Fruit fly (Drosophila melanogaster): ENCODE measurements around the gene CG12017.

The CG12017 gene

dm6 chr3L:3261642-3262041 is 18.4 kb upstream of the CG12017 start:
- no peak for TF ChIP-seq CG12768 (GFP tag; optimal IDR thresholded peaks at IDR 0.05)
- TF ChIP-seq cnc (optimal IDR thresholded peaks at IDR 0.05) = no peak
- TF ChIP-seq Clk (GFP tag; optimal IDR thresholded peaks at IDR 0.05) = no peak
- no peak for TF ChIP-seq tj (GFP tag; optimal IDR thresholded peaks at IDR 0.05)
- no peak for TF ChIP-seq CG14711 (tag; optimal IDR thresholded peaks at IDR 0.05)
- TF ChIP-seq CG7101 (tag; optimal IDR thresholded peaks at IDR 0.05) = no peak
- TF ChIP-seq CG7045 (GFP tag; optimal IDR thresholded peaks at IDR 0.05) = no peak
- TF ChIP-seq CG5204 (GFP tag; optimal IDR thresholded peaks at IDR 0.05) = no peak
- TF ChIP-seq CG33017 (tag; optimal IDR thresholded peaks at IDR 0.05) = no peak
- TF ChIP-seq toe (GFP tag; optimal IDR thresholded peaks at IDR 0.05) = no peak
- TF ChIP-seq Mnt (GFP tag; optimal IDR thresholded peaks at IDR 0.05) = no peak
- no peak for TF ChIP-seq CG11617 (GFP tag; optimal IDR thresholded peaks at IDR 0.05)
- no peak for TF ChIP-seq Hr96 (GFP tag; optimal IDR thresholded peaks at IDR 0.05)
- no peak for TF ChIP-seq Crg-1 (GFP tag; optimal IDR thresholded peaks at IDR 0.05)
- TF ChIP-seq pad (GFP tag; optimal IDR thresholded peaks at IDR 0.05) = no peak
- TF ChIP-seq bab1 (GFP tag; optimal IDR thresholded peaks at IDR 0.05) = no peak
- no peak for TF ChIP-seq CG1620 (GFP tag; optimal IDR thresholded peaks at IDR 0.05)
- no peak for TF ChIP-seq kay (GFP tag; ENCODE audit: borderline replicate concordance)
- TF ChIP-seq cic (GFP tag; optimal IDR thresholded peaks at IDR 0.05) = no peak
- TF ChIP-seq ovo (GFP tag; optimal IDR thresholded peaks at IDR 0.05) = no peak

DNA sequence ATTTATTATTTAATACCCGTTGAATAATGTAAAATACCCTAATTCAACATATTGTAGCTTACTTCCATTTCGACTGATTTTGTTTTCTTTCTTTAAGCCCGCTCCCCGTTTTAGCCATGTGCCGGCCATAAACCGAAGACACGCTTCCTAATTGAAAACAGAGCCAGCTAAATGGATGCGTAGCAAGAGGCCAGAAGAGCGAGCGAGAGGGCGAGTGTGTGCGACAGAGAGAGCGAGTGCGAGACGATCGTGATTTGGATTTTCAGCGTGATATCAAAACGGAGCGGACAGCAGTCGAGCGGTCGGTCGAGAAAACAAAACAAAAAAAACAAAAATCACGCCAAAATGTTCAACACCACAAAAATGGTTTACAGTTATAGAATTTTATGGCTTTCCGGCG is 13.7 kb upstream of the CG12017 start:
- TF ChIP-seq CG12768 (GFP tag; optimal IDR thresholded peaks at IDR 0.05) = no peak

- TF ChIP-seq CG14711 (tag; optimal IDR thresholded peaks at IDR 0.05) (no peak), bab1 (GFP tag; optimal IDR thresholded peaks at IDR 0.05) (no peak), cnc (optimal IDR thresholded peaks at IDR 0.05) (no peak), kay (GFP tag; ENCODE audit: borderline replicate concordance) (no peak), ovo (GFP tag; optimal IDR thresholded peaks at IDR 0.05) (no peak), cic (GFP tag; optimal IDR thresholded peaks at IDR 0.05) (no peak), CG1620 (GFP tag; optimal IDR thresholded peaks at IDR 0.05) (no peak), CG7045 (GFP tag; optimal IDR thresholded peaks at IDR 0.05) (no peak)
These were observed 11.9 kb upstream of the CG12017 start, which contains the start of gene CG34265 for dm6 chr3L:3268161-3268560. Gene CG34265, plus strand, starts transcription at chr3L:3268461.

dm6 chr3L:3270736-3271135 is 9.3 kb upstream of the CG12017 start, which contains the start of gene CG14960:
Gene CG14960, plus strand, starts transcription at chr3L:3271036.
- TF ChIP-seq CG5204 (GFP tag; optimal IDR thresholded peaks at IDR 0.05) (no peak), CG7045 (GFP tag; optimal IDR thresholded peaks at IDR 0.05) (no peak), cnc (optimal IDR thresholded peaks at IDR 0.05) (no peak), Crg-1 (GFP tag; optimal IDR thresholded peaks at IDR 0.05) (no peak), cic (GFP tag; optimal IDR thresholded peaks at IDR 0.05) (no peak), CG14711 (tag; optimal IDR thresholded peaks at IDR 0.05) (no peak), Hr96 (GFP tag; optimal IDR thresholded peaks at IDR 0.05) (no peak), kay (GFP tag; ENCODE audit: borderline replicate concordance) (no peak), CG11617 (GFP tag; optimal IDR thresholded peaks at IDR 0.05) (no peak), CG12768 (GFP tag; optimal IDR thresholded peaks at IDR 0.05) (no peak), Clk (GFP tag; optimal IDR thresholded peaks at IDR 0.05) (no peak), CG33017 (tag; optimal IDR thresholded peaks at IDR 0.05) (no peak), toe (GFP tag; optimal IDR thresholded peaks at IDR 0.05) (no peak), tj (GFP tag; optimal IDR thresholded peaks at IDR 0.05) (no peak), pad (GFP tag; optimal IDR thresholded peaks at IDR 0.05) (no peak)

dm6 chr3L:3274463-3275177 is 5.4 kb upstream of the CG12017 start:
- no peak for TF ChIP-seq Hr96 (GFP tag; optimal IDR thresholded peaks at IDR 0.05)
- no peak for TF ChIP-seq ovo (GFP tag; optimal IDR thresholded peaks at IDR 0.05)
- TF ChIP-seq CG12768 (GFP tag; optimal IDR thresholded peaks at IDR 0.05) = no peak
- TF ChIP-seq CG33017 (tag; optimal IDR thresholded peaks at IDR 0.05) = no peak
- TF ChIP-seq cnc (optimal IDR thresholded peaks at IDR 0.05) = no peak
- no peak for TF ChIP-seq CG14711 (tag; optimal IDR thresholded peaks at IDR 0.05)
- TF ChIP-seq Mnt (GFP tag; optimal IDR thresholded peaks at IDR 0.05) = no peak
- no peak for TF ChIP-seq pad (GFP tag; optimal IDR thresholded peaks at IDR 0.05)
- TF ChIP-seq CG5204 (GFP tag; optimal IDR thresholded peaks at IDR 0.05) = no peak

DNA sequence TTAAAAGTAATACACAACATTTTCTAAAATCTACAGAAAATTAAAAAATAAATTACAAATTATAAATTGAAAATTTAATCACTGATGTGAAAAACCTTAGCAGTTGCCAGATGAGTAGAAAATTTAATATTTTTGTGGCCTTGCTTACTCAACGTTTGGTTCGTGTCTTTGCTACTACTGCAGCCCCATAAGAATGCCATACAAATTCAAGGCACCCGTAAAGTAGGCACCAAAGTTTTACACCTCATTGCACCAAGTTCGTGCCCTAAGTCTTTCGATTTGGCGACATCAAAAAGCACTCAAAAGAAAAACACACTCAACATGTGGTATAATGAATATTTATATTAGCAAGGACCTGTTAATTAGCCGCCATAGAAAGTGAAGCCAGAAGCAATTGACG is 3.1 kb upstream of the CG12017 start:
- TF ChIP-seq bab1 (GFP tag; optimal IDR thresholded peaks at IDR 0.05) = no peak
- no peak for TF ChIP-seq Mnt (GFP tag; optimal IDR thresholded peaks at IDR 0.05)
- no peak for TF ChIP-seq pad (GFP tag; optimal IDR thresholded peaks at IDR 0.05)
- no peak for TF ChIP-seq kay (GFP tag; ENCODE audit: borderline replicate concordance)
- TF ChIP-seq CG7045 (GFP tag; optimal IDR thresholded peaks at IDR 0.05) = no peak
- TF ChIP-seq ovo (GFP tag; optimal IDR thresholded peaks at IDR 0.05) = no peak
- TF ChIP-seq Hr96 (GFP tag; optimal IDR thresholded peaks at IDR 0.05) = no peak
- TF ChIP-seq CG33017 (tag; optimal IDR thresholded peaks at IDR 0.05) = no peak
- TF ChIP-seq Clk (GFP tag; optimal IDR thresholded peaks at IDR 0.05) = no peak
- no peak for TF ChIP-seq CG11617 (GFP tag; optimal IDR thresholded peaks at IDR 0.05)
- no peak for TF ChIP-seq CG12768 (GFP tag; optimal IDR thresholded peaks at IDR 0.05)
- no peak for TF ChIP-seq CG7101 (tag; optimal IDR thresholded peaks at IDR 0.05)
- no peak for TF ChIP-seq tj (GFP tag; optimal IDR thresholded peaks at IDR 0.05)
- no peak for TF ChIP-seq CG5204 (GFP tag; optimal IDR thresholded peaks at IDR 0.05)
- no peak for TF ChIP-seq toe (GFP tag; optimal IDR thresholded peaks at IDR 0.05)
- no peak for TF ChIP-seq cnc (optimal IDR thresholded peaks at IDR 0.05)
- no peak for TF ChIP-seq CG1620 (GFP tag; optimal IDR thresholded peaks at IDR 0.05)
- no peak for TF ChIP-seq Crg-1 (GFP tag; optimal IDR thresholded peaks at IDR 0.05)
- no peak for TF ChIP-seq cic (GFP tag; optimal IDR thresholded peaks at IDR 0.05)
- TF ChIP-seq CG14711 (tag; optimal IDR thresholded peaks at IDR 0.05) = no peak
